Worm (Caenorhabditis elegans) whole organism, midembryonic: ENCODE measurements around the gene F59E12.3.

ENCODE experiments used
- ref-1 ChIP-seq: fragments of 200-800 bp; sonication (Bioruptor generic); conservative IDR thresholded peaks from 2 replicates; pipeline ENCODE4 v1.3.6; 2022; ENCODE audit warnings: missing genetic modification reagents, missing genetic modification characterization, missing compliant biosample characterization
- tab-1 ChIP-seq: fragments of 200-800 bp; sonication (Bioruptor generic); IDR thresholded peaks from 2 replicates; pipeline ENCODE4 v1.3.6; 2022; ENCODE audit warnings: missing genetic modification characterization, missing compliant biosample characterization

DNA sequence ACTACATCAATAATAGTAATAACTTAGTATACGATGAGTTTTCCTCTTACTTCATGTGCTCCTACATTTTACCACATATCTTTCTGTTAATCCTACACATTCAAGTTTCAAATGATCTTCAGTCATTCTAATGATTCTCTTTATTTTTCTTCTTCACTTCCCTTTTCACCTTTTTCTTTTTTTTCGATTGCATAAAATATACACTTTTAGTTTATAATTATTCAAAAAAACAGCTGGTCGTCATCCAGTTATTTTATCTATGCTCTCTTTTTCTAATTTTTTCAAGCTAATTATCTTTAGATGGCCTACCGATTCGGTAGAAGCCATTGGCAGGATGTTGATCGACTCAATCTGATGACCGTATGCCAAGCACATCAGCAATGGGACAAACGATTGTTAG, 16.1 kb downstream of the F59E12.3 start, which contains the start of gene F59E12.1:
- TF ChIP-seq ref-1: no peak
- no peak for TF ChIP-seq tab-1
